Fruit fly (Drosophila melanogaster) whole organism, embryonic: ENCODE data around the gene CG32647.

ENCODE experiments used
- C15 ChIP-seq: fragments of 200-800 bp; sonication (Bioruptor generic); IDR thresholded peaks from 3 replicates; pipeline ENCODE4 v1.3.6; 2022; ENCODE audit warnings: missing biosample characterization, missing genetic modification characterization
- CG10366 ChIP-seq: fragments of 200-800 bp; sonication (Bioruptor generic); IDR thresholded peaks from 2 replicates; pipeline ENCODE4 v1.3.6; 2022; ENCODE audit warnings: missing biosample characterization, missing genetic modification characterization
- CG14014 ChIP-seq: fragments of 200-800 bp; sonication (Bioruptor generic); IDR thresholded peaks from 2 replicates; pipeline ENCODE4 v1.3.6; 2022; ENCODE audit warnings: missing biosample characterization, missing genetic modification characterization
- CG18476 ChIP-seq: fragments of 200-800 bp; sonication (Bioruptor generic); optimal IDR thresholded peaks from 2 replicates; lab custom pipeline; 2016; ENCODE audit warnings: missing biosample characterization, mild to moderate bottlenecking, missing genetic modification characterization
- CG2129 ChIP-seq: fragments of 200-800 bp; sonication (Bioruptor generic); IDR thresholded peaks from 2 replicates; pipeline ENCODE4 v1.3.6; 2022; ENCODE audit warnings: missing biosample characterization, missing genetic modification characterization; ENCODE audit not compliant: partially characterized antibody
- CG2875 ChIP-seq: fragments of 200-800 bp; sonication (Bioruptor generic); optimal IDR thresholded peaks from 2 replicates; lab custom pipeline; 2017; ENCODE audit warnings: missing biosample characterization, mild to moderate bottlenecking, missing genetic modification characterization, missing genetic modification reagents
- CG42726 ChIP-seq: fragments of 200-800 bp; sonication (Bioruptor generic); IDR thresholded peaks from 2 replicates; pipeline ENCODE4 v1.3.6; 2022; ENCODE audit warnings: missing biosample characterization, missing genetic modification characterization; ENCODE audit not compliant: partially characterized antibody
- CG5953 ChIP-seq: fragments of 200-800 bp; sonication (Bioruptor generic); IDR thresholded peaks from 2 replicates; pipeline ENCODE4 v1.3.6; 2022; ENCODE audit warnings: missing biosample characterization, missing genetic modification characterization
- CG6765 ChIP-seq: fragments of 200-800 bp; sonication (Bioruptor generic); optimal IDR thresholded peaks from 3 replicates; lab custom pipeline; 2017; ENCODE audit warnings: missing biosample characterization, mild to moderate bottlenecking, missing genetic modification characterization
- CG7372 ChIP-seq: fragments of 200-800 bp; sonication (Bioruptor generic); IDR thresholded peaks from 2 replicates; pipeline ENCODE4 v1.3.6; 2022; ENCODE audit warnings: missing biosample characterization, missing genetic modification characterization
- CG9817 ChIP-seq: fragments of 200-800 bp; sonication (Bioruptor generic); optimal IDR thresholded peaks from 2 replicates; lab custom pipeline; 2018; ENCODE audit warnings: missing biosample characterization, mild to moderate bottlenecking, missing genetic modification characterization, moderate library complexity
- D19B ChIP-seq: fragments of 200-800 bp; sonication (Bioruptor generic); optimal IDR thresholded peaks from 2 replicates; lab custom pipeline; 2017; ENCODE audit warnings: missing biosample characterization, mild to moderate bottlenecking, missing genetic modification characterization
- Deaf1 ChIP-seq: fragments of 200-800 bp; optimal IDR thresholded peaks from 3 replicates; lab custom pipeline; 2019; ENCODE audit warnings: missing biosample characterization, mild to moderate bottlenecking, missing genetic modification characterization, moderate library complexity
- Drgx ChIP-seq: fragments of 200-800 bp; sonication (Bioruptor generic); IDR thresholded peaks from 2 replicates; pipeline ENCODE4 v1.3.6; 2022; ENCODE audit warnings: missing biosample characterization, missing genetic modification characterization
- MTF-1 ChIP-seq: fragments of 200-800 bp; sonication (Bioruptor generic); optimal IDR thresholded peaks from 2 replicates; lab custom pipeline; 2018; ENCODE audit warnings: missing biosample characterization, mild to moderate bottlenecking, missing genetic modification characterization, borderline replicate concordance
- NC2β ChIP-seq: fragments of 200-800 bp; sonication (Bioruptor generic); optimal IDR thresholded peaks from 2 replicates; lab custom pipeline; 2016; ENCODE audit warnings: missing biosample characterization, missing genetic modification characterization
- Sry-β ChIP-seq: fragments of 200-800 bp; sonication (Bioruptor generic); optimal IDR thresholded peaks from 2 replicates; lab custom pipeline; 2018; ENCODE audit warnings: missing biosample characterization, mild to moderate bottlenecking, missing genetic modification characterization, moderate library complexity
- Xbp1 ChIP-seq: fragments of 200-800 bp; sonication (Bioruptor generic); optimal IDR thresholded peaks from 3 replicates; lab custom pipeline; 2016; ENCODE audit warnings: missing biosample characterization, mild to moderate bottlenecking, missing genetic modification characterization
- amos ChIP-seq: fragments of 200-800 bp; sonication (Bioruptor generic); IDR thresholded peaks from 2 replicates; pipeline ENCODE4 v1.3.6; 2022; ENCODE audit warnings: missing biosample characterization, missing genetic modification characterization; ENCODE audit not compliant: partially characterized antibody
- bowl ChIP-seq: fragments of 200-800 bp; sonication (Bioruptor generic); IDR thresholded peaks from 2 replicates; pipeline ENCODE4 v1.3.6; 2022; ENCODE audit warnings: missing biosample characterization, missing genetic modification characterization
- btn ChIP-seq: fragments of 200-800 bp; sonication (Bioruptor generic); optimal IDR thresholded peaks from 2 replicates; lab custom pipeline; 2016; ENCODE audit warnings: missing biosample characterization, missing genetic modification characterization
- disco-r ChIP-seq: fragments of 200-800 bp; sonication (Bioruptor generic); optimal IDR thresholded peaks from 2 replicates; lab custom pipeline; 2016; ENCODE audit warnings: missing biosample characterization, missing genetic modification characterization
- fd102C ChIP-seq: fragments of 200-800 bp; sonication (Bioruptor generic); optimal IDR thresholded peaks from 2 replicates; lab custom pipeline; 2018; ENCODE audit warnings: missing biosample characterization, mild to moderate bottlenecking, missing genetic modification characterization, moderate library complexity
- fd64A ChIP-seq: fragments of 200-800 bp; sonication (Bioruptor generic); optimal IDR thresholded peaks from 3 replicates; lab custom pipeline; 2018; ENCODE audit warnings: missing biosample characterization, mild to moderate bottlenecking, missing genetic modification characterization
- ftz-f1 ChIP-seq: fragments of 200-800 bp; sonication (Bioruptor generic); optimal IDR thresholded peaks from 2 replicates; lab custom pipeline; 2016; ENCODE audit warnings: missing biosample characterization, missing genetic modification characterization
- hbn ChIP-seq: fragments of 200-800 bp; sonication (Bioruptor generic); IDR thresholded peaks from 2 replicates; pipeline ENCODE4 v1.3.6; 2022; ENCODE audit warnings: missing biosample characterization, missing genetic modification characterization; ENCODE audit not compliant: partially characterized antibody
- kay ChIP-seq: fragments of 200-800 bp; sonication (Bioruptor generic); optimal IDR thresholded peaks from 2 replicates; lab custom pipeline; 2016; ENCODE audit warnings: missing biosample characterization, missing genetic modification characterization
- odd ChIP-seq: fragments of 200-800 bp; sonication (Bioruptor generic); optimal IDR thresholded peaks from 2 replicates; lab custom pipeline; 2017; ENCODE audit warnings: missing biosample characterization, mild to moderate bottlenecking, missing genetic modification characterization
- ranshi ChIP-seq: fragments of 200-800 bp; sonication (Bioruptor generic); IDR thresholded peaks from 2 replicates; pipeline ENCODE4 v1.3.6; 2022; ENCODE audit warnings: missing biosample characterization, missing genetic modification characterization
- sens-2 ChIP-seq: fragments of 200-800 bp; sonication (Bioruptor generic); IDR thresholded peaks from 2 replicates; pipeline ENCODE4 v1.3.6; 2022; ENCODE audit warnings: missing biosample characterization, missing genetic modification characterization
- slou ChIP-seq: fragments of 200-800 bp; sonication (Bioruptor generic); optimal IDR thresholded peaks from 3 replicates; lab custom pipeline; 2016; ENCODE audit warnings: missing biosample characterization, missing genetic modification characterization
- stwl ChIP-seq: fragments of 200-800 bp; sonication (Bioruptor generic); optimal IDR thresholded peaks from 3 replicates; lab custom pipeline; 2018; ENCODE audit warnings: missing biosample characterization, mild to moderate bottlenecking, missing genetic modification characterization, moderate library complexity
- sug ChIP-seq: fragments of 200-800 bp; optimal IDR thresholded peaks from 2 replicates; lab custom pipeline; 2019; ENCODE audit warnings: missing biosample characterization, mild to moderate bottlenecking, missing genetic modification characterization, moderate library complexity
- tap ChIP-seq: fragments of 200-800 bp; optimal IDR thresholded peaks from 3 replicates; lab custom pipeline; 2019; ENCODE audit warnings: missing biosample characterization, mild to moderate bottlenecking, missing genetic modification characterization, moderate library complexity
- tin ChIP-seq: fragments of 200-800 bp; sonication (Bioruptor generic); optimal IDR thresholded peaks from 3 replicates; lab custom pipeline; 2016; ENCODE audit warnings: missing biosample characterization, missing genetic modification characterization
- zen2 ChIP-seq: fragments of 200-800 bp; sonication (Bioruptor generic); IDR thresholded peaks from 3 replicates; pipeline ENCODE4 v1.3.6; 2022; ENCODE audit warnings: missing biosample characterization, missing genetic modification characterization; ENCODE audit not compliant: partially characterized antibody

CG32647 gene

dm6 chrX:12784690-12785441 is at the start of gene CG32647 (continued):
- TF ChIP-seq Drgx (GFP tag; lab: Robert Waterston, UW) (0 out of 2 replicates have a peak, but pooled peaks have one; percentile 33), CG42726 (0 out of 2 replicates have a peak, but pooled peaks have one; percentile 47)
- TF ChIP-seq, all 482 proteins: peak for 28

- TF ChIP-seq CG9817 (tag; lab: Kevin White, UChicago) (no peak), ranshi (GFP tag; lab: Robert Waterston, UW) (no peak), fd102C (GFP tag; lab: Kevin White, UChicago) (no peak), CG6765 (GFP tag; lab: Kevin White, UChicago) (no peak), btn (GFP tag; lab: Kevin White, UChicago) (no peak), tap (no peak), CG2129 (GFP tag; lab: Robert Waterston, UW) (no peak), Deaf1 (tag; lab: Kevin White, UChicago) (no peak), disco-r (no peak), CG14014 (GFP tag; lab: Robert Waterston, UW) (no peak), CG7372 (GFP tag; lab: Robert Waterston, UW) (no peak), Xbp1 (GFP tag; lab: Kevin White, UChicago) (no peak), CG5953 (GFP tag; lab: Robert Waterston, UW) (no peak), C15 (no peak), CG10366 (GFP tag; lab: Robert Waterston, UW) (no peak), slou (GFP tag; lab: Kevin White, UChicago) (no peak), amos (GFP tag; lab: Robert Waterston, UW) (no peak), ftz-f1 (no peak), fd64A (GFP tag; lab: Kevin White, UChicago) (no peak), zen2 (GFP tag; lab: Robert Waterston, UW) (no peak)
Observed at dm6 chrX:12831323-12831722, 46.6 kb upstream of the CG32647 start.

DNA sequence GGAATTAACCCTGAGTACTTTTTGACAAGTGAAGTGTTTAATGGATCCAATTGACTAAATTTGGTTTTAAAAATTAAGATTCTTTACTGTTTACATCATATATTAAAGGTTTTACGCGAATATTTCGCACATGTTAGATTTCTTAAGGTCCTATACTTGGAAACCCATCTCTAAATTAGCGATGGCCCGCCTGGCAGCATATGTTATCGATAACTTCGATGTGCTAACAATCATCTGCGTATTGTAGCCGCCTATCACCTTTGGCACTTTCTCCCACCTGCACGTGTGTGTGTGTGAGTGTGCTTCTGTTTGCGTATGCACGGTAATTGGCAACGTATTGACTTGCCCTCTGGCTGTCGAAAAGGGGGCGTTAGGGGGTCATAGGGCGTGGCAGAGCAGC is 36.8 kb upstream of the CG32647 start:
- TF ChIP-seq stwl (tag; lab: Kevin White, UChicago) (peak; percentile 91), odd (GFP tag; lab: Kevin White, UChicago) (no peak)

DNA sequence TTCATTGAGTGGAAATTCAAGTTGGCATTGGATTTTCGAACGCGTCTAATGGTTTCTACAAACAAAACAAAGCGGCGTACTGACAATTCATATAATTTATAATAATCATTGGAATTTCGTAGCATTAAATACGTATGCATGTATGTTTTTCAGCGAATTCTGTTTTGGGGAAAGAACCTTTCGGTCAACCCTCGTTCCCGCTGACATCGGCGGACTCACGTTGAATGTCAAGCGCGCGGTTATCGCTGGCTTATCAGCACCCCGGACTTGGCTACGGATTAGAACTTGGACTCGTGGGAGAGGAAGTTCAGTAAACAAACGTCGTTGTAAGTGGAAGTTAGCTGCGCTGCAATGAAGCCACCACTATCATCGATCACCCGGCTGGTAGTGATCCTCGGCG is 16.6 kb upstream of the CG32647 start, which contains the start of gene Nep6:
Gene Nep6, plus strand, starts transcription at position 305 of the 400 bp plus-strand sequence.
- no peak for TF ChIP-seq bowl (GFP tag; lab: Robert Waterston, UW)
- TF ChIP-seq sens-2, result no peak
- no peak for TF ChIP-seq CG2875 (GFP tag; lab: Kevin White, UChicago)
- TF ChIP-seq Sry-β (GFP tag; lab: Kevin White, UChicago), result no peak
- peak; percentile 24 for TF ChIP-seq CG18476
- TF ChIP-seq hbn, result no peak
- TF ChIP-seq tin (GFP tag; lab: Kevin White, UChicago), result no peak
- no peak for TF ChIP-seq D19B (GFP tag; lab: Kevin White, UChicago)
- peak; percentile 32 for TF ChIP-seq sug (tag; lab: Kevin White, UChicago)
- no peak for TF ChIP-seq Drgx (GFP tag; lab: Robert Waterston, UW)
- no peak for TF ChIP-seq MTF-1
- TF ChIP-seq NC2β (GFP tag; lab: Kevin White, UChicago), result no peak
- TF ChIP-seq kay, result no peak
- TF ChIP-seq, all 482 proteins: peak for 2
